Worm (Caenorhabditis elegans): ENCODE results near the gene C05D9.4.

C05D9.4 gene

ce11 chrX:1108874-1109273 is 1.0 kb downstream of the C05D9.4 start:
- TF ChIP-seq ceh-20 (GFP tag; IDR thresholded peaks at IDR 0.05) (no peak), dmd-9 (GFP tag; IDR thresholded peaks at IDR 0.05) (no peak), nhr-11 (tag; optimal IDR thresholded peaks at IDR 0.05) (peak; percentile 26), unc-62 (GFP tag; optimal IDR thresholded peaks at IDR 0.05 in 1 of 2) (peak in 1 of 2 experiments; percentile 91), unc-62 (tag; optimal IDR thresholded peaks at IDR 0.05) (no peak), nhr-42 (GFP tag; IDR thresholded peaks at IDR 0.05) (no peak), D1046.2 (GFP tag; IDR thresholded peaks at IDR 0.05) (no peak), daf-16 (GFP tag; optimal IDR thresholded peaks at IDR 0.05) (peak in 1 of 2 experiments; percentile 56), daf-16 (tag; optimal IDR thresholded peaks at IDR 0.05) (no peak)

DNA sequence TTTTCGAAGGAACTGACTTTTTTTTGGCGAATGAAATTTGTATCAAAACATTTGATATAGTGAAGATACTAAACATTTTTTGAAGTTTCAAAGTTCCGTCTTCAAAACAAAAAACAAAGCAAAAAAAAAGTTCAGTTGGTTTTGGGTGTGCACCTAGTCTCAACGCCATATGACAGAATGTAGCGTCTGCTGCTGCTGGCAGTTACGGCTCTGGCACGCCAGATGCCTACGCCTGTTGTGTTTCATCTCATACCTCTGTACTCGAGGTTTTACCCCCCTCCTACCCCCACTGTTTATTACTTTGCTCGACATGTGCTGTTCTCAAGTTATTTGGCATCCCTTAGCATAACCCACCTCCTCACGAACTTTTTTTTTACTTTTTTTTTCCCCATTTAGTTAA is 2.9 kb downstream of the C05D9.4 start:
- TF ChIP-seq tra-1 (GFP tag; IDR thresholded peaks at IDR 0.05) (0 out of 2 replicates have a peak, but pooled peaks have one; percentile 45), hif-1 (tag; optimal IDR thresholded peaks at IDR 0.05) (no peak), sdz-12 (GFP tag; optimal IDR thresholded peaks at IDR 0.05) (no peak), dve-1 (tag; optimal IDR thresholded peaks at IDR 0.05; ENCODE audit: insufficient read depth) (no peak), snpc-4 (tag; optimal IDR thresholded peaks at IDR 0.05) (no peak), unc-62 (GFP tag; optimal IDR thresholded peaks at IDR 0.05 in 1 of 2) (peak in 1 of 2 experiments; percentile 67), unc-62 (tag; optimal IDR thresholded peaks at IDR 0.05) (no peak), ceh-28 (tag; optimal IDR thresholded peaks at IDR 0.05) (no peak), zag-1 (tag; optimal IDR thresholded peaks at IDR 0.05) (no peak), ceh-44 (GFP tag; IDR thresholded peaks at IDR 0.05) (no peak), daf-16 (GFP tag; optimal IDR thresholded peaks at IDR 0.05) (peak in 1 of 2 experiments; percentile 71), daf-16 (tag; optimal IDR thresholded peaks at IDR 0.05) (no peak), set-16 (GFP tag; IDR thresholded peaks at IDR 0.05) (no peak), Y48G9A.11 (GFP tag; IDR thresholded peaks at IDR 0.05) (no peak), hlh-11 (tag; optimal IDR thresholded peaks at IDR 0.05) (peak; percentile 58), T20F7.1 (GFP tag; optimal IDR thresholded peaks at IDR 0.05) (no peak), hlh-30 (tag; optimal IDR thresholded peaks at IDR 0.05; ENCODE audit: insufficient read depth) (peak; percentile 27), ZK337.2 (GFP tag; IDR thresholded peaks at IDR 0.05) (no peak), aha-1 (tag) (peak; percentile 1)

- TF ChIP-seq unc-62 (GFP tag; optimal IDR thresholded peaks at IDR 0.05 in 1 of 2) (peak in 1 of 2 experiments; percentile 2), unc-62 (tag; optimal IDR thresholded peaks at IDR 0.05) (no peak), ceh-82 (tag; optimal IDR thresholded peaks at IDR 0.05) (no peak), Y75B8A.6 (GFP tag; IDR thresholded peaks at IDR 0.05) (no peak)
These were observed 3.7 kb downstream of the C05D9.4 start, which contains the start of gene C05D9.3 for ce11 chrX:1111603-1112002. TSS of gene C05D9.3 (plus strand) at chrX:1111903.

ce11 chrX:1115207-1115606 is 7.3 kb downstream of the C05D9.4 start:
- TF ChIP-seq unc-62 (GFP tag; optimal IDR thresholded peaks at IDR 0.05 in 1 of 2) (peak in 1 of 2 experiments; percentile 78), unc-62 (tag; optimal IDR thresholded peaks at IDR 0.05) (no peak), Y105C5A.15 (GFP tag; IDR thresholded peaks at IDR 0.05) (no peak)

- TF ChIP-seq dmd-6 (GFP tag; IDR thresholded peaks at IDR 0.05) = peak; percentile 38
- peak; percentile 22 for TF ChIP-seq pqm-1 (tag; optimal IDR thresholded peaks at IDR 0.05)
- TF ChIP-seq hlh-11 (tag; optimal IDR thresholded peaks at IDR 0.05) = peak; percentile 34
- TF ChIP-seq zfp-2 (tag; optimal IDR thresholded peaks at IDR 0.05) = no peak
- TF ChIP-seq mdt-29 (GFP tag; IDR thresholded peaks at IDR 0.05) = no peak
- no peak for TF ChIP-seq spr-1 (tag; optimal IDR thresholded peaks at IDR 0.05)
- peak; percentile 55 for TF ChIP-seq mxl-3 (GFP tag; optimal IDR thresholded peaks at IDR 0.05)
- TF ChIP-seq ctbp-1 (GFP tag; IDR thresholded peaks at IDR 0.05) = no peak
- no peak for TF ChIP-seq lin-15B (tag; optimal IDR thresholded peaks at IDR 0.05)
- no peak for TF ChIP-seq Y5F2A.4 (GFP tag; optimal IDR thresholded peaks at IDR 0.05)
- TF ChIP-seq hmg-1.1 (GFP tag; IDR thresholded peaks at IDR 0.05) = no peak
- TF ChIP-seq nhr-25 (tag; optimal IDR thresholded peaks at IDR 0.05; ENCODE audit: borderline replicate concordance, insufficient read depth) = no peak
- TF ChIP-seq fkh-10 (GFP tag; optimal IDR thresholded peaks at IDR 0.05) = no peak
- TF ChIP-seq nhr-28 (tag; optimal IDR thresholded peaks at IDR 0.05) = peak; percentile 50
- no peak for TF ChIP-seq vab-7 (GFP tag; IDR thresholded peaks at IDR 0.05)
- no peak for TF ChIP-seq D1046.2 (GFP tag; IDR thresholded peaks at IDR 0.05)
- TF ChIP-seq ces-1 (GFP tag; optimal IDR thresholded peaks at IDR 0.05) = no peak
These were observed 9.4 kb downstream of the C05D9.4 start for ce11 chrX:1117252-1117651.

Data from whole organism, L4 larva.